Fruit fly (Drosophila melanogaster) whole organism, pupa: ENCODE measurements around the gene Or22b.

ENCODE experiments used
- CG10348 ChIP-seq: fragments of 200-800 bp; sonication (Bioruptor generic); IDR thresholded peaks from 2 replicates; pipeline ENCODE4 v1.3.6; 2022; ENCODE audit warnings: missing biosample characterization, missing genetic modification characterization
- CG12605 ChIP-seq: fragments of 200-800 bp; sonication (Bioruptor generic); IDR thresholded peaks from 2 replicates; pipeline ENCODE4 v1.3.6; 2022; ENCODE audit warnings: missing biosample characterization, missing genetic modification characterization
- CG13204 ChIP-seq: fragments of 200-800 bp; sonication (Bioruptor generic); optimal IDR thresholded peaks from 2 replicates; lab custom pipeline; 2018; ENCODE audit warnings: missing biosample characterization, mild to moderate bottlenecking, missing genetic modification characterization, moderate library complexity
- CG17806 ChIP-seq: fragments of 200-800 bp; sonication (Bioruptor generic); optimal IDR thresholded peaks from 2 replicates; lab custom pipeline; 2018; ENCODE audit warnings: missing biosample characterization, mild to moderate bottlenecking, missing genetic modification characterization, moderate library complexity
- CG32121 ChIP-seq: fragments of 200-800 bp; sonication (Bioruptor generic); IDR thresholded peaks from 2 replicates; pipeline ENCODE4 v1.3.6; 2022; ENCODE audit warnings: missing biosample characterization, missing genetic modification characterization
- CG34367 ChIP-seq: fragments of 200-800 bp; sonication (Bioruptor generic); optimal IDR thresholded peaks from 2 replicates; lab custom pipeline; 2018; ENCODE audit warnings: missing biosample characterization, mild to moderate bottlenecking, missing genetic modification characterization
- CG4496 ChIP-seq: fragments of 200-800 bp; sonication (Bioruptor generic); IDR thresholded peaks from 3 replicates; pipeline ENCODE4 v1.3.6; 2022; ENCODE audit warnings: missing biosample characterization, missing genetic modification characterization
- CG8301 ChIP-seq: fragments of 200-800 bp; sonication (Bioruptor generic); optimal IDR thresholded peaks from 2 replicates; lab custom pipeline; 2018; ENCODE audit warnings: missing biosample characterization, mild to moderate bottlenecking, missing genetic modification characterization
- Ets98B ChIP-seq: fragments of 200-800 bp; sonication (Bioruptor generic); IDR thresholded peaks from 2 replicates; pipeline ENCODE4 v1.3.6; 2022; ENCODE audit warnings: missing biosample characterization, missing genetic modification characterization

- TF ChIP-seq Ets98B (GFP tag; lab: Robert Waterston, UW), result no peak
- no peak for TF ChIP-seq CG32121
- TF ChIP-seq CG12605 (GFP tag; lab: Robert Waterston, UW), result no peak
- no peak for TF ChIP-seq CG4496
- TF ChIP-seq CG10348 (GFP tag; lab: Robert Waterston, UW), result no peak
- TF ChIP-seq CG34367 (tag; lab: Kevin White, UChicago), result no peak
- no peak for TF ChIP-seq CG8301 (tag; lab: Kevin White, UChicago)
- no peak for TF ChIP-seq CG17806 (tag; lab: Kevin White, UChicago)
- no peak for TF ChIP-seq CG13204 (GFP tag; lab: Kevin White, UChicago)
These were observed 25.4 kb downstream of the Or22b start for dm6 chr2L:1547860-1548259.
